Worm (Caenorhabditis elegans) whole organism, midembryonic: ENCODE measurements around the gene bus-2.

Experiments
- flt-1 ChIP-seq: fragments of 200-800 bp; sonication (Bioruptor generic); IDR thresholded peaks from 2 replicates; pipeline ENCODE4 v1.3.6; 2022; ENCODE audit warnings: missing genetic modification characterization, missing compliant biosample characterization
- med-1 ChIP-seq: sonication (generic microtip); optimal IDR thresholded peaks from 2 replicates; lab custom pipeline; 2017; ENCODE audit warnings: missing genetic modification characterization, mild to moderate bottlenecking, missing compliant biosample characterization, antibody characterized with exemption, missing genetic modification reagents; ENCODE audit not compliant: insufficient read depth

- TF ChIP-seq flt-1 (GFP tag; lab: Robert Waterston, UW) (no peak), med-1 (GFP tag; lab: Kevin White, UChicago) (no peak)
These were observed 26.2 kb downstream of the bus-2 start, which contains the start of gene K08D12.8 for ce11 chrIV:1725888-1726287.
